Worm (Caenorhabditis elegans): ENCODE data around the gene Y57A10C.11.
A peak's percentile ranks its signal among the peaks of the same experiment; 100 is the strongest.

Gene Y57A10C.11

ce11 chrII:12386781-12387180 lies 27.9 kb downstream of the Y57A10C.11 start, which contains the start of gene sre-42:
Gene sre-42 (minus strand): TSS chrII:12386881.
- TF ChIP-seq lin-39 (tag; optimal IDR thresholded peaks at IDR 0.05) (no peak), nhr-71 (tag; optimal IDR thresholded peaks at IDR 0.05) (peak; percentile 3), hlh-4 (tag; optimal IDR thresholded peaks at IDR 0.05) (peak; percentile 39)

- TF ChIP-seq mdl-1 (tag; optimal IDR thresholded peaks at IDR 0.05) (no peak), egl-27 (tag; optimal IDR thresholded peaks at IDR 0.05) (no peak), blmp-1 (tag; optimal IDR thresholded peaks at IDR 0.05) (no peak), pqm-1 (tag; optimal IDR thresholded peaks at IDR 0.05) (no peak), elt-2 (tag; optimal IDR thresholded peaks at IDR 0.05) (no peak), efl-1 (optimal IDR thresholded peaks at IDR 0.05) (no peak), efl-1 (GFP tag; optimal IDR thresholded peaks at IDR 0.05 in 1 of 2) (no peak), isw-1 (GFP tag; IDR thresholded peaks at IDR 0.05) (no peak), ets-5 (GFP tag; IDR thresholded peaks at IDR 0.05) (no peak), zag-1 (tag; optimal IDR thresholded peaks at IDR 0.05) (no peak), snpc-4 (tag; optimal IDR thresholded peaks at IDR 0.05) (peak; percentile 53), unc-30 (tag; optimal IDR thresholded peaks at IDR 0.05) (no peak), nhr-85 (tag) (peak; percentile 41)
Measured at ce11 chrII:12385815-12386214, 28.9 kb downstream of the Y57A10C.11 start.

ce11 chrII:12382625-12383562 lies 31.8 kb downstream of the Y57A10C.11 start, which contains the start of gene btb-14:
Gene btb-14 (plus strand): TSS chrII:12383463.
- no peak for TF ChIP-seq pax-3 (tag; optimal IDR thresholded peaks at IDR 0.05)
- no peak for TF ChIP-seq lin-39 (tag; optimal IDR thresholded peaks at IDR 0.05)
- peak; percentile 1; the same call in 1 of the 2 replicates for TF ChIP-seq isw-1 (GFP tag; IDR thresholded peaks at IDR 0.05)
- TF ChIP-seq lsy-2 (tag; optimal IDR thresholded peaks at IDR 0.05), result peak; percentile 0 to 12
- no peak for TF ChIP-seq elt-2 (tag; optimal IDR thresholded peaks at IDR 0.05)
- peak; percentile 5 for TF ChIP-seq snu-23 (GFP tag; optimal IDR thresholded peaks at IDR 0.05)
- no peak for TF ChIP-seq nhr-12 (tag; optimal IDR thresholded peaks at IDR 0.05)
- no peak for TF ChIP-seq skn-1 (tag; optimal IDR thresholded peaks at IDR 0.05)
- no peak for TF ChIP-seq unc-30 (tag; optimal IDR thresholded peaks at IDR 0.05)
- TF ChIP-seq lin-14 (GFP tag; optimal IDR thresholded peaks at IDR 0.05), result peak; percentile 85
- no peak for TF ChIP-seq ceh-63 (GFP tag; optimal IDR thresholded peaks at IDR 0.05)
- no peak for TF ChIP-seq nhr-84 (tag; optimal IDR thresholded peaks at IDR 0.05)
- TF ChIP-seq fos-1 (tag; optimal IDR thresholded peaks at IDR 0.05), result no peak
- no peak for TF ChIP-seq fkh-4 (tag; optimal IDR thresholded peaks at IDR 0.05; ENCODE audit: borderline replicate concordance)
- TF ChIP-seq hlh-4 (tag; optimal IDR thresholded peaks at IDR 0.05), result no peak
- TF ChIP-seq C16A3.4 (tag; optimal IDR thresholded peaks at IDR 0.05), result no peak
- TF ChIP-seq snpc-4 (tag; optimal IDR thresholded peaks at IDR 0.05), result peak; percentile 92
- TF ChIP-seq nhr-85 (tag), result peak; percentile 8
- TF ChIP-seq ceh-82 (tag; optimal IDR thresholded peaks at IDR 0.05), result peak in 1 of 3 experiments; percentile 56
- peak in 1 of 2 experiments; percentile 30 for TF ChIP-seq lin-35 (GFP tag; optimal IDR thresholded peaks at IDR 0.05)
- peak; percentile 34 for TF ChIP-seq swsn-7 (tag; optimal IDR thresholded peaks at IDR 0.05)
- TF ChIP-seq dsc-1 (tag; optimal IDR thresholded peaks at IDR 0.05), result peak; percentile 35
- TF ChIP-seq fkh-8 (tag; optimal IDR thresholded peaks at IDR 0.05), result peak; percentile 81
- TF ChIP-seq C04F5.9 (tag; optimal IDR thresholded peaks at IDR 0.05), result no peak
- peak; percentile 77 for TF ChIP-seq rnt-1 (tag; optimal IDR thresholded peaks at IDR 0.05)
- TF ChIP-seq unc-86 (tag; optimal IDR thresholded peaks at IDR 0.05), result peak; percentile 68
- peak; percentile 72 for TF ChIP-seq egl-13 (tag; optimal IDR thresholded peaks at IDR 0.05)
- no peak for TF ChIP-seq egl-27 (tag; optimal IDR thresholded peaks at IDR 0.05)
- TF ChIP-seq nhr-19 (GFP tag; conservative IDR thresholded peaks at IDR 0.05), result peak; percentile 35
- TF ChIP-seq nhr-71 (tag; optimal IDR thresholded peaks at IDR 0.05), result peak; percentile 48
- no peak for TF ChIP-seq ama-1 (optimal IDR thresholded peaks at IDR 0.05)
- TF ChIP-seq unc-98 (GFP tag; IDR thresholded peaks at IDR 0.05), result no peak
- peak; percentile 59 for TF ChIP-seq lin-13 (GFP tag; optimal IDR thresholded peaks at IDR 0.05)
- peak; percentile 30 for TF ChIP-seq tbx-2 (tag; optimal IDR thresholded peaks at IDR 0.05)
- TF ChIP-seq efl-1 (optimal IDR thresholded peaks at IDR 0.05), result peak; percentile 36 to 37
- peak in 1 of 2 experiments; percentile 53 for TF ChIP-seq efl-1 (GFP tag; optimal IDR thresholded peaks at IDR 0.05 in 1 of 2)
- TF ChIP-seq grh-1 (GFP tag; IDR thresholded peaks at IDR 0.05), result no peak
- TF ChIP-seq nhr-47 (tag; optimal IDR thresholded peaks at IDR 0.05), result peak; percentile 69
- TF ChIP-seq fkh-10 (GFP tag; optimal IDR thresholded peaks at IDR 0.05), result peak; percentile 14
- TF ChIP-seq efl-3 (GFP tag; optimal IDR thresholded peaks at IDR 0.05), result no peak
- TF ChIP-seq nhr-28 (tag; optimal IDR thresholded peaks at IDR 0.05), result no peak

Measured in whole organism, L1 larva.